Worm (Caenorhabditis elegans) whole organism, young adult: ENCODE measurements around the gene rhgf-2.

ENCODE experiments used
- B0035.1 ChIP-seq: sonication (generic microtip); optimal IDR thresholded peaks from 2 replicates; lab custom pipeline; 2016; ENCODE audit warnings: missing genetic modification characterization, mild to moderate bottlenecking, missing compliant biosample characterization, missing genotype, missing genetic modification reagents
- B0336.3 ChIP-seq: fragments of 200-800 bp; sonication (Bioruptor generic); IDR thresholded peaks from 2 replicates; pipeline ENCODE4 v1.3.6; 2022; ENCODE audit warnings: missing genetic modification characterization, missing compliant biosample characterization
- C17E4.6 ChIP-seq: fragments of 200-800 bp; sonication (Bioruptor generic); IDR thresholded peaks from 2 replicates; pipeline ENCODE4 v1.3.6; 2022; ENCODE audit warnings: missing genetic modification reagents, missing genetic modification characterization, missing compliant biosample characterization
- F57A8.1 ChIP-seq: fragments of 200-800 bp; sonication (Bioruptor generic); optimal IDR thresholded peaks from 2 replicates; lab custom pipeline; 2018; ENCODE audit warnings: mild to moderate bottlenecking, missing genetic modification characterization, moderate library complexity, missing compliant biosample characterization
- K11D2.4 ChIP-seq: fragments of 200-800 bp; sonication (Bioruptor generic); IDR thresholded peaks from 2 replicates; pipeline ENCODE4 v1.3.6; 2022; ENCODE audit warnings: missing genetic modification reagents, missing genetic modification characterization, missing compliant biosample characterization
- K12H6.12 ChIP-seq: fragments of 200-800 bp; sonication (Bioruptor generic); optimal IDR thresholded peaks from 2 replicates; lab custom pipeline; 2018; ENCODE audit warnings: mild to moderate bottlenecking, missing genetic modification characterization, missing compliant biosample characterization
- Y79H2A.3 ChIP-seq: fragments of 200-800 bp; sonication (Bioruptor generic); conservative IDR thresholded peaks from 2 replicates; pipeline ENCODE4 v1.3.6; 2022; ENCODE audit warnings: missing genetic modification reagents, missing genetic modification characterization, missing compliant biosample characterization
- Y95B8A.8 ChIP-seq: fragments of 200-800 bp; sonication (Bioruptor generic); IDR thresholded peaks from 2 replicates; pipeline ENCODE4 v1.3.6; 2022; ENCODE audit warnings: missing genetic modification reagents, missing genetic modification characterization, missing compliant biosample characterization
- akir-1 ChIP-seq: fragments of 200-800 bp; sonication (Bioruptor generic); optimal IDR thresholded peaks from 2 replicates; lab custom pipeline; 2018; ENCODE audit warnings: mild to moderate bottlenecking, missing genetic modification characterization, moderate library complexity, missing compliant biosample characterization
- aptf-2 ChIP-seq: fragments of 200-800 bp; sonication (Bioruptor generic); conservative IDR thresholded peaks from 2 replicates; pipeline ENCODE4 v1.3.6; 2022; ENCODE audit warnings: missing genetic modification reagents, missing genetic modification characterization, missing compliant biosample characterization
- aptf-3 ChIP-seq: fragments of 200-800 bp; sonication (Bioruptor generic); IDR thresholded peaks from 2 replicates; pipeline ENCODE4 v1.3.6; 2022; ENCODE audit warnings: missing genetic modification characterization, missing compliant biosample characterization
- attf-6 ChIP-seq: fragments of 200-800 bp; sonication (Bioruptor generic); IDR thresholded peaks from 2 replicates; pipeline ENCODE4 v1.3.6; 2022; ENCODE audit warnings: missing genetic modification reagents, missing genetic modification characterization, missing compliant biosample characterization
- cebp-2 ChIP-seq: fragments of 200-800 bp; sonication (Bioruptor generic); IDR thresholded peaks from 2 replicates; pipeline ENCODE4 v1.3.6; 2022; ENCODE audit warnings: missing genetic modification characterization, missing compliant biosample characterization
- ceh-100 ChIP-seq: fragments of 200-800 bp; sonication (Bioruptor generic); IDR thresholded peaks from 2 replicates; pipeline ENCODE4 v1.3.6; 2022; ENCODE audit warnings: missing genetic modification reagents, missing genetic modification characterization, missing compliant biosample characterization
- ceh-91 ChIP-seq: fragments of 200-800 bp; sonication (Bioruptor generic); IDR thresholded peaks from 2 replicates; pipeline ENCODE4 v1.3.6; 2022; ENCODE audit warnings: missing genetic modification reagents, missing genetic modification characterization, missing compliant biosample characterization
- chd-7 ChIP-seq: sonication (generic microtip); optimal IDR thresholded peaks from 2 replicates; lab custom pipeline; 2016; ENCODE audit warnings: mild to moderate bottlenecking, missing genetic modification characterization, moderate library complexity, missing compliant biosample characterization
- dox-1 ChIP-seq: fragments of 200-800 bp; sonication (Bioruptor generic); IDR thresholded peaks from 2 replicates; pipeline ENCODE4 v1.3.6; 2022; ENCODE audit warnings: missing genetic modification reagents, missing genetic modification characterization, missing compliant biosample characterization
- dpl-1 ChIP-seq: fragments of 150-350 bp; optimal IDR thresholded peaks from 2 replicates; lab custom pipeline; 2014; ENCODE audit warnings: missing biosample characterization, missing genetic modification reagents, missing genetic modification characterization
- ets-4 ChIP-seq: fragments of 200-800 bp; sonication (Bioruptor generic); optimal IDR thresholded peaks from 2 replicates; lab custom pipeline; 2018; ENCODE audit warnings: mild to moderate bottlenecking, missing genetic modification characterization, missing compliant biosample characterization
- hrde-1 ChIP-seq: sonication (generic microtip); optimal IDR thresholded peaks from 2 replicates; lab custom pipeline; 2016; ENCODE audit warnings: missing genetic modification characterization, mild to moderate bottlenecking, missing compliant biosample characterization, moderate library complexity, missing genotype, missing genetic modification reagents, borderline replicate concordance
- hsf-1 ChIP-seq: fragments of 200-800 bp; sonication (Bioruptor generic); IDR thresholded peaks from 2 replicates; pipeline ENCODE4 v1.3.6; 2022; ENCODE audit warnings: missing genetic modification reagents, missing genetic modification characterization, missing compliant biosample characterization
- let-607 ChIP-seq, 2 experiments: fragments of 200-800 bp in 1 of 2; sonication (Bioruptor generic) in 1 of 2; sonication (generic microtip) in 1 of 2; optimal IDR thresholded peaks; 2 replicates each; lab custom pipeline; 2016 to 2018; ENCODE audit warnings: mild to moderate bottlenecking in 2 of 2, missing compliant biosample characterization in 2 of 2, missing genetic modification characterization in 2 of 2, moderate library complexity in 2 of 2, missing genotype in 1 of 2
- lir-1 ChIP-seq: fragments of 200-800 bp; sonication (Bioruptor generic); conservative IDR thresholded peaks from 2 replicates; pipeline ENCODE4 v1.3.6; 2022; ENCODE audit warnings: missing genetic modification reagents, missing genetic modification characterization, missing compliant biosample characterization
- lsl-1 ChIP-seq: fragments of 200-800 bp; sonication (Bioruptor generic); optimal IDR thresholded peaks from 2 replicates; lab custom pipeline; 2018; ENCODE audit warnings: mild to moderate bottlenecking, missing genetic modification characterization, moderate library complexity, missing compliant biosample characterization
- madf-3 ChIP-seq: fragments of 200-800 bp; sonication (Bioruptor generic); IDR thresholded peaks from 2 replicates; pipeline ENCODE4 v1.3.6; 2022; ENCODE audit warnings: missing genetic modification reagents, missing genetic modification characterization, missing compliant biosample characterization
- mel-28 ChIP-seq: sonication (generic microtip); optimal IDR thresholded peaks from 2 replicates; lab custom pipeline; 2016; ENCODE audit warnings: borderline replicate concordance, mild to moderate bottlenecking, missing genetic modification characterization, missing compliant biosample characterization
- mes-4 ChIP-seq: sonication (generic microtip); optimal IDR thresholded peaks from 2 replicates; lab custom pipeline; 2016; ENCODE audit warnings: missing genotype, missing genetic modification characterization, missing compliant biosample characterization
- nfyb-1 ChIP-seq: fragments of 200-800 bp; sonication (Bioruptor generic); IDR thresholded peaks from 2 replicates; pipeline ENCODE4 v1.3.6; 2022; ENCODE audit warnings: missing genetic modification reagents, missing genetic modification characterization, missing compliant biosample characterization
- nhr-90 ChIP-seq: sonication (generic microtip); optimal IDR thresholded peaks from 2 replicates; lab custom pipeline; 2016; ENCODE audit warnings: missing genotype, mild to moderate bottlenecking, missing genetic modification characterization, missing compliant biosample characterization
- repo-1 ChIP-seq: sonication (generic microtip); optimal IDR thresholded peaks from 2 replicates; lab custom pipeline; 2017; ENCODE audit warnings: mild to moderate bottlenecking, missing genetic modification characterization, missing compliant biosample characterization
- snpc-4 ChIP-seq, 5 experiments: fragments of 150-350 bp in 1 of 5; sonication (generic microtip) in 4 of 5; optimal IDR thresholded peaks; 2 replicates each; lab custom pipeline; 2014 to 2018; ENCODE audit warnings: missing genetic modification characterization in 5 of 5, missing biosample characterization in 3 of 5, antibody characterized with exemption in 2 of 5, mild to moderate bottlenecking in 2 of 5, missing compliant biosample characterization in 2 of 5, missing genotype in 2 of 5, moderate library complexity in 2 of 5, missing genetic modification reagents in 1 of 5
- unc-62 ChIP-seq: fragments of 150-350 bp; optimal IDR thresholded peaks from 2 replicates; lab custom pipeline; 2014; ENCODE audit warnings: missing biosample characterization, missing genetic modification reagents, missing genetic modification characterization
- xnd-1 ChIP-seq: sonication (generic microtip); optimal IDR thresholded peaks from 2 replicates; lab custom pipeline; 2016; ENCODE audit warnings: missing genotype, missing genetic modification reagents, missing genetic modification characterization, missing compliant biosample characterization
- ztf-18 ChIP-seq: sonication (generic microtip); optimal IDR thresholded peaks from 2 replicates; lab custom pipeline; 2016; ENCODE audit warnings: missing genotype, mild to moderate bottlenecking, missing genetic modification characterization, missing compliant biosample characterization
- ztf-26 ChIP-seq: sonication (generic microtip); optimal IDR thresholded peaks from 2 replicates; lab custom pipeline; 2017; ENCODE audit warnings: missing genetic modification characterization, missing compliant biosample characterization
- ztf-3 ChIP-seq: fragments of 200-800 bp; sonication (Bioruptor generic); optimal IDR thresholded peaks from 2 replicates; lab custom pipeline; 2018; ENCODE audit warnings: mild to moderate bottlenecking, missing genetic modification characterization, missing compliant biosample characterization

Gene rhgf-2

DNA sequence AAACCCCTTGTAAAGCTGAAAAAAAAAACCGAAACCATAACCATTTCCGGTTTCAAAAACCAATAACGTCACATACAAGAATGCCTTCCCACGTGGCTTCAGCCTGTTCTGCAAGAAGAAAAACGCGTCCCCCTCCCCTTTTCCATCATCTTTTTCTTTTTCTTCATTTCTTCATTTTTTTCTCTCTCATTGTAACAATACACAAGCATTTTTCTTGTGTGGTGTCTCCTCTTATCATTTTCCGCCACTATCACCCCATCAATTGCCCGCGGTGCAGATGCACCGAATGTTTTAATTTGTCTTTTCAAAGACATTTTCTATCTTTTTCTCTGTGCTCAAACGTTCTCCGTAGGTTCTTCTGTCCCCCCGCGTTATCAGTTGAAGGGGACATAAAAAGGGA is 11.4 kb upstream of the rhgf-2 start (continued):
- no peak for TF ChIP-seq B0035.1
- no peak for TF ChIP-seq aptf-3 (GFP tag; lab: Robert Waterston, UW)
- TF ChIP-seq ceh-91 (GFP tag; lab: Robert Waterston, UW): no peak
- TF ChIP-seq Y95B8A.8: no peak
- TF ChIP-seq mes-4 (tag; lab: Kevin White, UChicago): no peak
- no peak for TF ChIP-seq repo-1 (tag; lab: Kevin White, UChicago)
- TF ChIP-seq dpl-1: no peak
- no peak for TF ChIP-seq lsl-1 (GFP tag; lab: Kevin White, UChicago)
- no peak for TF ChIP-seq ztf-3 (GFP tag; lab: Kevin White, UChicago)
- TF ChIP-seq ets-4: peak; percentile 12
- no peak for TF ChIP-seq F57A8.1 (GFP tag; lab: Kevin White, UChicago)

- TF ChIP-seq akir-1 (GFP tag; lab: Kevin White, UChicago) (no peak), ztf-26 (no peak), C17E4.6 (GFP tag; lab: Robert Waterston, UW) (no peak), let-607 (tag; optimal IDR thresholded peaks at IDR 0.05; lab: Kevin White, UChicago) (no peak), lir-1 (no peak), snpc-4 (GFP tag; optimal IDR thresholded peaks at IDR 0.05; lab: Kevin White, UChicago) (no peak), snpc-4 (tag; optimal IDR thresholded peaks at IDR 0.05; lab: Kevin White, UChicago) (no peak), attf-6 (GFP tag; lab: Robert Waterston, UW) (no peak), Y79H2A.3 (GFP tag; lab: Robert Waterston, UW) (no peak), aptf-2 (GFP tag; lab: Robert Waterston, UW) (no peak), hsf-1 (no peak), unc-62 (GFP tag; lab: Kevin White, UChicago) (no peak), xnd-1 (tag; lab: Kevin White, UChicago) (no peak), hrde-1 (tag; lab: Kevin White, UChicago) (no peak), lsl-1 (GFP tag; lab: Kevin White, UChicago) (no peak), madf-3 (no peak), ztf-18 (tag; lab: Kevin White, UChicago) (no peak), nfyb-1 (no peak), repo-1 (tag; lab: Kevin White, UChicago) (no peak), dox-1 (GFP tag; lab: Robert Waterston, UW) (no peak), B0336.3 (GFP tag; lab: Robert Waterston, UW) (no peak)
- TF ChIP-seq, all 124 proteins: peak for 0
These were observed 9.8 kb upstream of the rhgf-2 start for ce11 chrII:4090790-4091189.

- TF ChIP-seq nhr-90 (no peak), K11D2.4 (GFP tag; lab: Robert Waterston, UW) (0 out of 2 replicates have a peak, but pooled peaks have one; percentile 11)
These were observed 8.8 kb upstream of the rhgf-2 start, which contains the start of gene R11F4.1 for ce11 chrII:4091828-4092227. TSS of gene R11F4.1 (plus strand) at chrII:4091930.

DNA sequence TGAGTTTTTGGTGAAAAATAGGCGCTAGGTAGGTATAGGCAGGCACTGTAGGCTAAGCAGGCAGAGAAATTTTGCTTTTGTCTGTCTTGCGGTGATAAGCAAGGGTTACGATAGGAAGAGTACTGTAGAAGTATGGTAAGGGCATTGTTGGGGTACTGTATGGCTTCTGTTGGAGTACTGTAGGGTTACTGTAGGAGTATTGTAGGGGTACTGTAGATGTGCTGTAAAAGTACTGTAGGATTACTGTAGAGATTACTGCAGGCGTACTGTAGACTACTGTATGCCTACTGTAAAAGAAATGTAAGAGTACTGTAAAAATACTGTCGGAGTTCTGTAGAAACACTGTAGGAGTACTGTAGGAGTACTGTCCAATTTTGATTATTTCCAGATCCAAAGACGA is 8.1 kb upstream of the rhgf-2 start:
- TF ChIP-seq madf-3 (no peak), K12H6.12 (tag; lab: Kevin White, UChicago) (peak; percentile 88), chd-7 (tag; lab: Kevin White, UChicago) (no peak), cebp-2 (GFP tag; lab: Robert Waterston, UW) (0 out of 2 replicates have a peak, but pooled peaks have one; percentile 53), ceh-100 (GFP tag; lab: Robert Waterston, UW) (no peak), mel-28 (no peak)
